Fruit fly (Drosophila melanogaster) whole organism, embryonic: ENCODE measurements around the gene Ank.

Experiments
- CG1024 ChIP-seq: fragments of 200-800 bp; sonication (Bioruptor generic); IDR thresholded peaks from 2 replicates; pipeline ENCODE4 v1.3.6; 2022; ENCODE audit warnings: missing biosample characterization, missing genetic modification characterization
- CG12299 ChIP-seq: fragments of 200-800 bp; sonication (Bioruptor generic); optimal IDR thresholded peaks from 2 replicates; lab custom pipeline; 2018; ENCODE audit warnings: missing biosample characterization, mild to moderate bottlenecking, missing genetic modification characterization
- CG12769 ChIP-seq: fragments of 200-800 bp; sonication (Bioruptor generic); optimal IDR thresholded peaks from 2 replicates; lab custom pipeline; 2019; ENCODE audit warnings: missing biosample characterization, mild to moderate bottlenecking, missing genetic modification characterization, moderate library complexity
- CG14965 ChIP-seq: fragments of 200-800 bp; sonication (Bioruptor generic); optimal IDR thresholded peaks from 2 replicates; lab custom pipeline; 2016; ENCODE audit warnings: missing biosample characterization, missing genetic modification characterization, borderline replicate concordance
- CG15601 ChIP-seq: fragments of 200-800 bp; sonication (Bioruptor generic); optimal IDR thresholded peaks from 3 replicates; lab custom pipeline; 2019; ENCODE audit warnings: missing biosample characterization, mild to moderate bottlenecking, missing genetic modification characterization, moderate library complexity
- CG1603 ChIP-seq: fragments of 200-800 bp; sonication (Bioruptor generic); optimal IDR thresholded peaks from 2 replicates; lab custom pipeline; 2019; ENCODE audit warnings: missing biosample characterization, mild to moderate bottlenecking, missing genetic modification characterization, moderate library complexity
- CG2712 ChIP-seq: fragments of 200-800 bp; optimal IDR thresholded peaks from 3 replicates; lab custom pipeline; 2019; ENCODE audit warnings: missing biosample characterization, mild to moderate bottlenecking, missing genetic modification characterization, moderate library complexity
- CG2889 ChIP-seq: fragments of 200-800 bp; sonication (Bioruptor generic); IDR thresholded peaks from 3 replicates; pipeline ENCODE4 v1.3.6; 2022; ENCODE audit warnings: missing biosample characterization, missing genetic modification characterization
- CG3065 ChIP-seq: fragments of 200-800 bp; sonication (Bioruptor generic); optimal IDR thresholded peaks from 2 replicates; lab custom pipeline; 2016; ENCODE audit warnings: missing biosample characterization, missing genetic modification characterization
- CG3995 ChIP-seq: fragments of 200-800 bp; sonication (Bioruptor generic); optimal IDR thresholded peaks from 3 replicates; lab custom pipeline; 2016; ENCODE audit warnings: missing biosample characterization, missing genetic modification characterization
- CG43689 ChIP-seq: fragments of 200-800 bp; sonication (Bioruptor generic); IDR thresholded peaks from 2 replicates; pipeline ENCODE4 v1.3.6; 2022; ENCODE audit warnings: missing biosample characterization, missing genetic modification characterization
- CG6254 ChIP-seq: fragments of 200-800 bp; sonication (Bioruptor generic); optimal IDR thresholded peaks from 3 replicates; lab custom pipeline; 2017; ENCODE audit warnings: mild to moderate bottlenecking, missing biosample characterization, missing genetic modification reagents, missing genetic modification characterization
- CG7271 ChIP-seq: fragments of 200-800 bp; sonication (Bioruptor generic); optimal IDR thresholded peaks from 2 replicates; lab custom pipeline; 2018; ENCODE audit warnings: missing biosample characterization, mild to moderate bottlenecking, missing genetic modification characterization, moderate library complexity
- CG7786 ChIP-seq: fragments of 200-800 bp; sonication (Bioruptor generic); optimal IDR thresholded peaks from 2 replicates; lab custom pipeline; 2016; ENCODE audit warnings: missing biosample characterization, missing genetic modification characterization
- CG8388 ChIP-seq: fragments of 200-800 bp; sonication (Bioruptor generic); optimal IDR thresholded peaks from 2 replicates; lab custom pipeline; 2019; ENCODE audit warnings: missing biosample characterization, mild to moderate bottlenecking, missing genetic modification characterization, moderate library complexity
- Dek ChIP-seq: fragments of 200-800 bp; sonication (Bioruptor generic); optimal IDR thresholded peaks from 3 replicates; lab custom pipeline; 2019; ENCODE audit warnings: missing biosample characterization, mild to moderate bottlenecking, missing genetic modification characterization, moderate library complexity
- Dfd ChIP-seq, 2 experiments: fragments of >200 bp; optimal IDR thresholded peaks; 2 replicates each; lab custom pipeline; 2017; ENCODE audit warnings: missing biosample characterization in 2 of 2, missing genetic modification characterization in 2 of 2
- Dp ChIP-seq: fragments of 200-800 bp; sonication (Bioruptor generic); optimal IDR thresholded peaks from 2 replicates; lab custom pipeline; 2018; ENCODE audit warnings: missing biosample characterization, mild to moderate bottlenecking, missing genetic modification characterization, moderate library complexity
- E2f1 ChIP-seq: fragments of 200-800 bp; sonication (Bioruptor generic); IDR thresholded peaks from 2 replicates; pipeline ENCODE4 v1.3.6; 2022; ENCODE audit warnings: missing biosample characterization, missing genetic modification characterization
- Fer2 ChIP-seq: fragments of 200-800 bp; sonication (Bioruptor generic); optimal IDR thresholded peaks from 2 replicates; lab custom pipeline; 2018; ENCODE audit warnings: missing biosample characterization, mild to moderate bottlenecking, missing genetic modification characterization, moderate library complexity
- Hsf ChIP-seq: fragments of 200-800 bp; sonication (Bioruptor generic); optimal IDR thresholded peaks from 3 replicates; lab custom pipeline; 2016; ENCODE audit warnings: missing biosample characterization, missing genetic modification characterization
- Med ChIP-seq: fragments of 200-800 bp; sonication (Bioruptor generic); peaks from one replicate; lab custom pipeline; 2016; ENCODE audit warnings: missing biosample characterization, missing genetic modification characterization, mild to moderate bottlenecking, inconsistent platforms, moderate library complexity
- Vsx1 ChIP-seq: fragments of 200-800 bp; sonication (Bioruptor generic); optimal IDR thresholded peaks from 2 replicates; lab custom pipeline; 2017; ENCODE audit warnings: missing biosample characterization, mild to moderate bottlenecking, missing genetic modification characterization, missing genetic modification reagents
- ac ChIP-seq: fragments of 200-800 bp; sonication (Bioruptor generic); optimal IDR thresholded peaks from 3 replicates; lab custom pipeline; 2017; ENCODE audit warnings: missing biosample characterization, mild to moderate bottlenecking, missing genetic modification characterization
- ara ChIP-seq: fragments of 200-800 bp; sonication (Bioruptor generic); IDR thresholded peaks from 2 replicates; pipeline ENCODE4 v1.3.6; 2022; ENCODE audit warnings: missing biosample characterization, missing genetic modification characterization
- ash1 ChIP-seq: fragments of 200-800 bp; sonication (Bioruptor generic); optimal IDR thresholded peaks from 2 replicates; lab custom pipeline; 2018; ENCODE audit warnings: missing biosample characterization, mild to moderate bottlenecking, missing genetic modification characterization
- cas ChIP-seq: fragments of 200-800 bp; sonication (Bioruptor generic); IDR thresholded peaks from 2 replicates; pipeline ENCODE4 v1.3.6; 2022; ENCODE audit warnings: missing biosample characterization, missing genetic modification characterization
- cg ChIP-seq: fragments of 200-800 bp; sonication (Bioruptor generic); optimal IDR thresholded peaks from 3 replicates; lab custom pipeline; 2019; ENCODE audit warnings: missing biosample characterization, mild to moderate bottlenecking, missing genetic modification characterization, moderate library complexity
- ci ChIP-seq: fragments of 200-800 bp; sonication (Bioruptor generic); IDR thresholded peaks from 3 replicates; pipeline ENCODE4 v1.3.6; 2022; ENCODE audit warnings: missing biosample characterization, missing genetic modification characterization
- kah ChIP-seq: fragments of 200-800 bp; sonication (Bioruptor generic); optimal IDR thresholded peaks from 2 replicates; lab custom pipeline; 2018; ENCODE audit warnings: missing biosample characterization, mild to moderate bottlenecking, missing genetic modification characterization
- lmd ChIP-seq: fragments of 200-800 bp; sonication (Bioruptor generic); IDR thresholded peaks from 2 replicates; pipeline ENCODE4 v1.3.6; 2022; ENCODE audit warnings: missing biosample characterization, missing genetic modification characterization
- maf-S ChIP-seq: fragments of 200-800 bp; sonication (Bioruptor generic); optimal IDR thresholded peaks from 2 replicates; lab custom pipeline; 2016; ENCODE audit warnings: missing biosample characterization, missing genetic modification characterization
- mam ChIP-seq: fragments of 200-800 bp; sonication (Bioruptor generic); optimal IDR thresholded peaks from 3 replicates; lab custom pipeline; 2016; ENCODE audit warnings: missing biosample characterization, missing genetic modification characterization
- pan ChIP-seq, 4 experiments: fragments of >200 bp in 3 of 4; fragments of 200-800 bp in 1 of 4; sonication (Bioruptor generic) in 1 of 4; optimal IDR thresholded peaks in 3 of 4; IDR thresholded peaks in 1 of 4; 2 replicates each; pipeline versions ENCODE4 v1.3.6 to Lab custom; 2017 to 2022; ENCODE audit warnings: missing biosample characterization in 2 of 4, missing genetic modification characterization in 2 of 4, mixed read lengths in 1 of 4
- pita ChIP-seq: fragments of 200-800 bp; sonication (Bioruptor generic); optimal IDR thresholded peaks from 2 replicates; lab custom pipeline; 2017; ENCODE audit warnings: missing biosample characterization, mild to moderate bottlenecking, missing genetic modification characterization
- ro ChIP-seq: fragments of 200-800 bp; sonication (Bioruptor generic); IDR thresholded peaks from 2 replicates; pipeline ENCODE4 v1.3.6; 2022; ENCODE audit warnings: missing biosample characterization, missing genetic modification characterization
- row ChIP-seq: fragments of 200-800 bp; sonication (Bioruptor generic); IDR thresholded peaks from 3 replicates; pipeline ENCODE4 v1.3.6; 2022; ENCODE audit warnings: missing biosample characterization, missing genetic modification characterization
- salm ChIP-seq: fragments of 200-800 bp; sonication (Bioruptor generic); optimal IDR thresholded peaks from 2 replicates; lab custom pipeline; 2018; ENCODE audit warnings: missing biosample characterization, mild to moderate bottlenecking, missing genetic modification characterization
- sr ChIP-seq: fragments of 200-800 bp; sonication (Bioruptor generic); IDR thresholded peaks from 3 replicates; pipeline ENCODE4 v1.3.6; 2022; ENCODE audit warnings: missing biosample characterization, missing genetic modification characterization
- ssp ChIP-seq: fragments of 200-800 bp; sonication (Bioruptor generic); IDR thresholded peaks from 2 replicates; pipeline ENCODE4 v1.3.6; 2022; ENCODE audit warnings: missing biosample characterization, missing genetic modification characterization
- ttk ChIP-seq: fragments of 200-800 bp; sonication (Bioruptor generic); IDR thresholded peaks from 2 replicates; pipeline ENCODE4 v2.1.2; 2022; ENCODE audit warnings: missing biosample characterization, missing genetic modification characterization
- vvl ChIP-seq: fragments of 200-800 bp; sonication (Bioruptor generic); IDR thresholded peaks from 2 replicates; pipeline ENCODE4 v1.3.6; 2022; ENCODE audit warnings: missing biosample characterization, missing genetic modification characterization

Ank gene

DNA sequence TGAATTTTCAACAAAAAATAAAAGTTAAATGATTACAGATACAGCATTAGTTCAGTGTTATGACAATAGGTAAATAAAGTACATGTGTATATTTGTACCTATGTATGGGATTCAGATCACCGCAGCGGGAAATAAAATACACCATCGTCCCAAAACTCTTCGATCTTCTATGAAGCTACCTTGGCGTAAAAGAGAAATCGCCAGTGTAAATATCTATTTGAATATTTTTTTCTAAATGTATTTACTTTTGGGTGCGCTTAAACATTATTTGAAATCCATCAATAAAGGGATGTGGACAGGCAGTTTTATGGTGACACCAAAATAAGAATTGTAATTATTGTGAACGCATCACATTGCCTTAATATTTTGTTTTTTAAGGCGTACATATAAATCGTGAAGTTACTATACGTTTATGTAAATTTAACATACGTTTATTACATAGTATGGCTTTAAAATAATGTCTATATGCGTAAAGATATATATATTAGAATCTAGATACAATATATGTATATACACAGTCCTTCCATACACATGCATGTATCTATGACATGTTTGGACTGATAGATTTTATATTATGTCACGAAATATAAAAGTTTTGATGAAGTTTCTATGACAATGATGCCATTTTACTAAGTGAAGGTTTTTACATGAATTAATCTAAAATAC is 2.4 kb upstream of the Ank start, which contains the start of gene anne (continued):
- no peak for TF ChIP-seq ttk (GFP tag; lab: Robert Waterston, UW)
- TF ChIP-seq CG15601 (tag; lab: Kevin White, UChicago) = peak; percentile 34
- no peak for TF ChIP-seq pan (optimal IDR thresholded peaks at IDR 0.05; lab: Kevin White, UChicago)
- TF ChIP-seq pan (GFP tag; optimal IDR thresholded peaks at IDR 0.05 in 1 of 2, IDR thresholded peaks at IDR 0.05 in 1 of 2) = no peak
- TF ChIP-seq Fer2 (tag; lab: Kevin White, UChicago) = no peak
- no peak for TF ChIP-seq CG14965 (GFP tag; lab: Kevin White, UChicago)
- TF ChIP-seq Dek (tag; lab: Kevin White, UChicago) = no peak
- peak; percentile 100 for TF ChIP-seq CG1024
- peak; percentile 99 for TF ChIP-seq ssp (GFP tag; lab: Robert Waterston, UW)
- no peak for TF ChIP-seq CG12299 (tag; lab: Kevin White, UChicago)
- TF ChIP-seq Hsf (GFP tag; lab: Kevin White, UChicago) = peak; percentile 21
- no peak for TF ChIP-seq salm (tag; lab: Kevin White, UChicago)
- no peak for TF ChIP-seq CG43689 (GFP tag; lab: Robert Waterston, UW)
- no peak for TF ChIP-seq lmd (GFP tag; lab: Robert Waterston, UW)
- no peak for TF ChIP-seq CG7786 (GFP tag; lab: Kevin White, UChicago)
- TF ChIP-seq ci (GFP tag; lab: Robert Waterston, UW) = no peak
- TF ChIP-seq CG2889 (GFP tag; lab: Robert Waterston, UW) = no peak
- TF ChIP-seq CG7271 (tag; lab: Kevin White, UChicago) = no peak
- TF ChIP-seq maf-S = no peak
- peak; percentile 5 for TF ChIP-seq cg
- TF ChIP-seq vvl (GFP tag; lab: Robert Waterston, UW) = no peak
- TF ChIP-seq row (GFP tag; lab: Robert Waterston, UW) = peak; percentile 86
- no peak for TF ChIP-seq E2f1 (GFP tag; lab: Robert Waterston, UW)
- no peak for TF ChIP-seq CG12769 (tag; lab: Kevin White, UChicago)
- TF ChIP-seq ash1 (GFP tag; lab: Kevin White, UChicago) = no peak
- no peak for TF ChIP-seq sr (GFP tag; lab: Robert Waterston, UW)
- no peak for TF ChIP-seq ac (GFP tag; lab: Kevin White, UChicago)
- no peak for TF ChIP-seq cas
- no peak for TF ChIP-seq CG8388 (GFP tag; lab: Kevin White, UChicago)
- no peak for TF ChIP-seq CG6254
- peak; percentile 64 for TF ChIP-seq CG2712 (tag; lab: Kevin White, UChicago)

DNA sequence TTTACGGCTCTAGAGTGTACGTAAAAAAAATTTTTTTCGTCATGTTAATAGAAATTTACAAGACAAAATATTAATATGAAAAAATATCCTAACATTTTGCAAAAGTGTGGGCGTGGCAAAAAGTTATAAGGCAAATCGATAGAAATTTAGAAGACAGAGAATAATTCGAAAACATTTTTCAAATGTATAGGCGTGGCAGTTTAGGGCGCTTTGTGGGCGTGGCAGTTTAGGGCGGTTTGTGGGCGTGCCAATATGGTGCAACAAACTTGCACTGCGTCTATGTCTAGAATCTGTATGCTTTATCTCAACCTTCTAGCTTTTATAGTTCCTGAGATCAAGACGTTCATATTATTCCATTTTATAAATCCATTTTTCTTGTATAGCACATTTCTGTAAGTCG is 1.3 kb upstream of the Ank start:
- TF ChIP-seq CG3065 (GFP tag; lab: Kevin White, UChicago) (peak; percentile 63), Dfd (GFP tag; optimal IDR thresholded peaks at IDR 0.05; lab: Kevin White, UChicago) (peak in 1 of 2 experiments; percentile 7), mam (GFP tag; lab: Kevin White, UChicago) (no peak), CG3995 (GFP tag; lab: Kevin White, UChicago) (no peak), Dp (GFP tag; lab: Kevin White, UChicago) (no peak), ro (no peak), Vsx1 (GFP tag; lab: Kevin White, UChicago) (no peak), CG1603 (tag; lab: Kevin White, UChicago) (peak; percentile 12), ara (GFP tag; lab: Robert Waterston, UW) (no peak), kah (GFP tag; lab: Kevin White, UChicago) (no peak), pita (GFP tag; lab: Kevin White, UChicago) (no peak), Med (GFP tag; lab: Kevin White, UChicago) (peak; percentile 5)
- TF ChIP-seq, all 482 proteins: peak for 4
